Worm (Caenorhabditis elegans): ENCODE data around the gene dlc-4.

ce11 chrIV:16442963-16443362, at the start of gene dlc-4:
- no peak for TF ChIP-seq nfya-1 (tag; optimal IDR thresholded peaks at IDR 0.05)
- no peak for TF ChIP-seq gmeb-2 (tag; optimal IDR thresholded peaks at IDR 0.05)
- no peak for TF ChIP-seq pha-4 (tag; optimal IDR thresholded peaks at IDR 0.05)

All from whole organism, late embryonic.